Worm (Caenorhabditis elegans) whole organism, young adult: Measurements from ENCODE around the gene F27B10.1.

Experiments
- B0261.1 ChIP-seq: sonication (generic microtip); optimal IDR thresholded peaks from 2 replicates; lab custom pipeline; 2016; ENCODE audit warnings: mild to moderate bottlenecking, missing genetic modification characterization, moderate library complexity, missing compliant biosample characterization
- him-1 ChIP-seq: sonication (generic microtip); optimal IDR thresholded peaks from 2 replicates; lab custom pipeline; 2016; ENCODE audit warnings: missing genotype, missing genetic modification reagents, missing genetic modification characterization, missing compliant biosample characterization
- sea-2 ChIP-seq: fragments of 200-800 bp; sonication (Bioruptor generic); IDR thresholded peaks from 2 replicates; pipeline ENCODE4 v1.3.6; 2022; ENCODE audit warnings: missing genetic modification characterization, missing compliant biosample characterization

DNA sequence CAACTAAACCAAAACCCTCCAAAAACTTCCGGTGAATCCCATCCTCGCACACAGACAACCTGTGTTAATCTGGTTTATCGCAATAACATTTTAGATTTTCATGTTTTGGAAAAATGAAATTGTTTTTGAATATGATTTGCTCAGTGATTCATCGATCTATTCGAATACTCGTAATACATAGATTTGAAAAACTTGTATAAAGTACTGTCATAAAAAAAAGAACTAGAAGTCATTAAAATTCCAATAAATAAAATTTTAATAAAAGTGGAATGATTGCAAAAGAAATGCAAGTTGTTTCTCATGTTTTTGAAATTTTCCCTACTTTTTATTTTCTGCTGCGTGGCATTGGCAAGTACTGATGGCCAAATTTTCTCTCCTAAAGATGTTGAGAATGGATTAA, 17.8 kb upstream of the F27B10.1 start, which contains the start of gene spig-8:
- TF ChIP-seq B0261.1 (tag; lab: Kevin White, UChicago), result no peak
- TF ChIP-seq him-1, result no peak
- no peak for TF ChIP-seq sea-2 (GFP tag; lab: Robert Waterston, UW)
